Fruit fly (Drosophila melanogaster) whole organism, prepupa: ENCODE data around the gene CG4907.

Experiments
- Blimp-1 ChIP-seq: fragments of 200-800 bp; sonication (Bioruptor generic); optimal IDR thresholded peaks from 3 replicates; lab custom pipeline; 2017; ENCODE audit warnings: missing biosample characterization, missing genetic modification characterization, mild to moderate bottlenecking, moderate library complexity, missing genetic modification reagents
- CG10631 ChIP-seq: fragments of 200-800 bp; sonication (Bioruptor generic); optimal IDR thresholded peaks from 2 replicates; lab custom pipeline; 2016; ENCODE audit warnings: missing biosample characterization, missing genetic modification characterization
- CG10669 ChIP-seq: fragments of 200-800 bp; sonication (Bioruptor generic); optimal IDR thresholded peaks from 3 replicates; lab custom pipeline; 2018; ENCODE audit warnings: missing biosample characterization, mild to moderate bottlenecking, missing genetic modification characterization, moderate library complexity
- CG11762 ChIP-seq: fragments of 200-800 bp; sonication (Bioruptor generic); optimal IDR thresholded peaks from 3 replicates; lab custom pipeline; 2016; ENCODE audit warnings: missing biosample characterization, missing genetic modification characterization; ENCODE audit not compliant: insufficient read depth
- CG11902 ChIP-seq: fragments of 200-800 bp; sonication (Bioruptor generic); optimal IDR thresholded peaks from 3 replicates; lab custom pipeline; 2016; ENCODE audit warnings: missing biosample characterization, missing genetic modification characterization
- CG1621 ChIP-seq: fragments of 200-800 bp; sonication (Bioruptor generic); optimal IDR thresholded peaks from 3 replicates; lab custom pipeline; 2018; ENCODE audit warnings: missing biosample characterization, mild to moderate bottlenecking, missing genetic modification characterization
- CG16779 ChIP-seq: fragments of 200-800 bp; sonication (Bioruptor generic); optimal IDR thresholded peaks from 3 replicates; lab custom pipeline; 2017; ENCODE audit warnings: missing biosample characterization, mild to moderate bottlenecking, missing genetic modification characterization
- CG3032 ChIP-seq: fragments of 200-800 bp; optimal IDR thresholded peaks from 2 replicates; lab custom pipeline; 2019; ENCODE audit warnings: missing biosample characterization, mild to moderate bottlenecking, missing genetic modification characterization, moderate library complexity
- CG31627 ChIP-seq: fragments of 200-800 bp; sonication (Bioruptor generic); optimal IDR thresholded peaks from 3 replicates; lab custom pipeline; 2016; ENCODE audit warnings: missing biosample characterization, missing genetic modification characterization
- CG32006 ChIP-seq: fragments of 200-800 bp; sonication (Bioruptor generic); optimal IDR thresholded peaks from 3 replicates; lab custom pipeline; 2017; ENCODE audit warnings: missing biosample characterization, mild to moderate bottlenecking, missing genetic modification characterization
- CG34406 ChIP-seq: fragments of 200-800 bp; sonication (Bioruptor generic); optimal IDR thresholded peaks from 3 replicates; lab custom pipeline; 2016; ENCODE audit warnings: missing biosample characterization, missing genetic modification characterization
- CG3919 ChIP-seq: fragments of 200-800 bp; sonication (Bioruptor generic); optimal IDR thresholded peaks from 3 replicates; lab custom pipeline; 2016; ENCODE audit warnings: missing biosample characterization, missing genetic modification characterization
- CG4318 ChIP-seq: fragments of 200-800 bp; sonication (Bioruptor generic); optimal IDR thresholded peaks from 3 replicates; lab custom pipeline; 2017; ENCODE audit warnings: missing biosample characterization, mild to moderate bottlenecking, missing genetic modification characterization
- CG6276 ChIP-seq: fragments of 200-800 bp; sonication (Bioruptor generic); optimal IDR thresholded peaks from 2 replicates; lab custom pipeline; 2017; ENCODE audit warnings: missing biosample characterization, mild to moderate bottlenecking, missing genetic modification characterization
- CG6792 ChIP-seq: fragments of 200-800 bp; sonication (Bioruptor generic); optimal IDR thresholded peaks from 3 replicates; lab custom pipeline; 2016; ENCODE audit warnings: missing biosample characterization, missing genetic modification characterization
- CG6808 ChIP-seq: fragments of 200-800 bp; sonication (Bioruptor generic); optimal IDR thresholded peaks from 3 replicates; lab custom pipeline; 2017; ENCODE audit warnings: missing biosample characterization, missing genetic modification characterization, mild to moderate bottlenecking, moderate library complexity, missing genetic modification reagents
- CG6854 ChIP-seq: fragments of 200-800 bp; sonication (Bioruptor generic); optimal IDR thresholded peaks from 2 replicates; lab custom pipeline; 2017; ENCODE audit warnings: missing biosample characterization, mild to moderate bottlenecking, missing genetic modification characterization
- CG7368 ChIP-seq: fragments of 200-800 bp; sonication (Bioruptor generic); optimal IDR thresholded peaks from 3 replicates; lab custom pipeline; 2016; ENCODE audit warnings: missing biosample characterization, missing genetic modification characterization
- CG8119 ChIP-seq: fragments of 200-800 bp; sonication (Bioruptor generic); IDR thresholded peaks from 3 replicates; pipeline ENCODE4 v1.3.6; 2022; ENCODE audit warnings: missing biosample characterization, missing genetic modification characterization
- CG8319 ChIP-seq: fragments of 200-800 bp; sonication (Bioruptor generic); optimal IDR thresholded peaks from 3 replicates; lab custom pipeline; 2016; ENCODE audit warnings: missing biosample characterization, missing genetic modification characterization
- CG8632 ChIP-seq: fragments of 200-800 bp; sonication (Bioruptor generic); optimal IDR thresholded peaks from 3 replicates; lab custom pipeline; 2016; ENCODE audit warnings: missing biosample characterization, missing genetic modification characterization
- CG9139 ChIP-seq: fragments of 200-800 bp; sonication (Bioruptor generic); optimal IDR thresholded peaks from 3 replicates; lab custom pipeline; 2017; ENCODE audit warnings: missing biosample characterization, mild to moderate bottlenecking, missing genetic modification characterization
- Eip75B ChIP-seq: fragments of 200-800 bp; sonication (Bioruptor generic); optimal IDR thresholded peaks from 3 replicates; lab custom pipeline; 2016; ENCODE audit warnings: missing biosample characterization, missing genetic modification characterization
- Eip78C ChIP-seq: fragments of 200-800 bp; sonication (Bioruptor generic); peaks from one replicate; lab custom pipeline; 2016; ENCODE audit warnings: missing biosample characterization, missing genetic modification characterization
- Eip93F ChIP-seq: fragments of 200-800 bp; sonication (Bioruptor generic); optimal IDR thresholded peaks from 2 replicates; lab custom pipeline; 2016; ENCODE audit warnings: missing biosample characterization, mild to moderate bottlenecking, missing genetic modification characterization
- Ets21C ChIP-seq: fragments of 200-800 bp; sonication (Bioruptor generic); optimal IDR thresholded peaks from 3 replicates; lab custom pipeline; 2016; ENCODE audit warnings: missing biosample characterization, missing genetic modification characterization
- Ets96B ChIP-seq: fragments of 200-800 bp; optimal IDR thresholded peaks from 2 replicates; lab custom pipeline; 2019; ENCODE audit warnings: missing biosample characterization, mild to moderate bottlenecking, missing genetic modification characterization, moderate library complexity
- Gug ChIP-seq: fragments of 200-800 bp; sonication (Bioruptor generic); IDR thresholded peaks from 2 replicates; pipeline ENCODE4 v1.3.6; 2022; ENCODE audit warnings: missing biosample characterization, missing genetic modification characterization
- Hr38 ChIP-seq: sonication (Bioruptor generic); optimal IDR thresholded peaks from 2 replicates; lab custom pipeline; 2016; ENCODE audit warnings: missing biosample characterization, missing genetic modification characterization
- Hr39 ChIP-seq: fragments of 200-800 bp; sonication (Bioruptor generic); optimal IDR thresholded peaks from 2 replicates; lab custom pipeline; 2016; ENCODE audit warnings: missing biosample characterization, missing genetic modification characterization
- Hr4 ChIP-seq: fragments of 200-800 bp; sonication (Bioruptor generic); optimal IDR thresholded peaks from 3 replicates; lab custom pipeline; 2016; ENCODE audit warnings: missing biosample characterization, missing genetic modification characterization
- Lpt ChIP-seq: fragments of 200-800 bp; sonication (Bioruptor generic); optimal IDR thresholded peaks from 3 replicates; lab custom pipeline; 2016; ENCODE audit warnings: missing biosample characterization, missing genetic modification characterization
- Met ChIP-seq: fragments of 200-800 bp; sonication (Bioruptor generic); optimal IDR thresholded peaks from 3 replicates; lab custom pipeline; 2016; ENCODE audit warnings: missing biosample characterization, missing genetic modification characterization
- OdsH ChIP-seq: fragments of 200-800 bp; sonication (Bioruptor generic); optimal IDR thresholded peaks from 3 replicates; lab custom pipeline; 2016; ENCODE audit warnings: missing biosample characterization, missing genetic modification characterization
- Sox14 ChIP-seq: fragments of 200-800 bp; sonication (Bioruptor generic); optimal IDR thresholded peaks from 3 replicates; lab custom pipeline; 2016; ENCODE audit warnings: missing biosample characterization, missing genetic modification characterization
- Sox15 ChIP-seq: fragments of 200-800 bp; sonication (Bioruptor generic); optimal IDR thresholded peaks from 3 replicates; lab custom pipeline; 2016; ENCODE audit warnings: missing biosample characterization, missing genetic modification characterization
- achi ChIP-seq: fragments of 200-800 bp; sonication (Bioruptor generic); optimal IDR thresholded peaks from 3 replicates; lab custom pipeline; 2016; ENCODE audit warnings: missing biosample characterization, missing genetic modification characterization
- acj6 ChIP-seq: fragments of 200-800 bp; sonication (Bioruptor generic); optimal IDR thresholded peaks from 3 replicates; lab custom pipeline; 2016; ENCODE audit warnings: missing biosample characterization, missing genetic modification characterization
- dac ChIP-seq: fragments of 200-800 bp; sonication (Bioruptor generic); optimal IDR thresholded peaks from 2 replicates; lab custom pipeline; 2017; ENCODE audit warnings: missing biosample characterization, mild to moderate bottlenecking, missing genetic modification characterization
- dsx ChIP-seq: fragments of 200-800 bp; optimal IDR thresholded peaks from 3 replicates; lab custom pipeline; 2019; ENCODE audit warnings: missing biosample characterization, mild to moderate bottlenecking, missing genetic modification characterization, moderate library complexity; ENCODE audit not compliant: poor library complexity, severe bottlenecking
- eg ChIP-seq: fragments of 200-800 bp; sonication (Bioruptor generic); IDR thresholded peaks from 3 replicates; pipeline ENCODE4 v1.3.6; 2022; ENCODE audit warnings: missing biosample characterization, missing genetic modification characterization
- fd59A ChIP-seq: fragments of 200-800 bp; sonication (Bioruptor generic); optimal IDR thresholded peaks from 2 replicates; lab custom pipeline; 2017; ENCODE audit warnings: missing biosample characterization, mild to moderate bottlenecking, missing genetic modification characterization, missing genetic modification reagents
- lz ChIP-seq: fragments of 200-800 bp; sonication (Bioruptor generic); optimal IDR thresholded peaks from 3 replicates; lab custom pipeline; 2016; ENCODE audit warnings: missing biosample characterization, missing genetic modification characterization
- net ChIP-seq: fragments of 200-800 bp; sonication (Bioruptor generic); optimal IDR thresholded peaks from 3 replicates; lab custom pipeline; 2016; ENCODE audit warnings: missing biosample characterization, missing genetic modification characterization
- pdm3 ChIP-seq: fragments of 200-800 bp; sonication (Bioruptor generic); optimal IDR thresholded peaks from 3 replicates; lab custom pipeline; 2016; ENCODE audit warnings: missing biosample characterization, missing genetic modification characterization
- salr ChIP-seq, 2 experiments: fragments of 200-800 bp; sonication (Bioruptor generic); optimal IDR thresholded peaks; 3 replicates each; lab custom pipeline; 2016 to 2018; ENCODE audit warnings: missing biosample characterization in 2 of 2, missing genetic modification characterization in 2 of 2, mild to moderate bottlenecking in 1 of 2
- spab ChIP-seq: fragments of 200-800 bp; sonication (Bioruptor generic); optimal IDR thresholded peaks from 2 replicates; lab custom pipeline; 2017; ENCODE audit warnings: missing biosample characterization, mild to moderate bottlenecking, missing genetic modification characterization, missing genetic modification reagents
- ss ChIP-seq, 2 experiments: fragments of 200-800 bp; sonication (Bioruptor generic); optimal IDR thresholded peaks; 2 replicates in 1 of 2; 3 replicates in 1 of 2; lab custom pipeline; 2017 to 2018; ENCODE audit warnings: mild to moderate bottlenecking in 2 of 2, missing biosample characterization in 2 of 2, missing genetic modification characterization in 2 of 2, moderate library complexity in 1 of 2
- svp ChIP-seq: fragments of 200-800 bp; sonication (Bioruptor generic); peaks from one replicate; lab custom pipeline; 2016; ENCODE audit warnings: missing biosample characterization, missing genetic modification characterization
- topi ChIP-seq: fragments of 200-800 bp; sonication (Bioruptor generic); optimal IDR thresholded peaks from 3 replicates; lab custom pipeline; 2016; ENCODE audit warnings: missing biosample characterization, missing genetic modification characterization
- vri ChIP-seq: fragments of 200-800 bp; sonication (Bioruptor generic); optimal IDR thresholded peaks from 3 replicates; lab custom pipeline; 2016; ENCODE audit warnings: missing biosample characterization, mild to moderate bottlenecking, missing genetic modification characterization

CG4907 gene

DNA sequence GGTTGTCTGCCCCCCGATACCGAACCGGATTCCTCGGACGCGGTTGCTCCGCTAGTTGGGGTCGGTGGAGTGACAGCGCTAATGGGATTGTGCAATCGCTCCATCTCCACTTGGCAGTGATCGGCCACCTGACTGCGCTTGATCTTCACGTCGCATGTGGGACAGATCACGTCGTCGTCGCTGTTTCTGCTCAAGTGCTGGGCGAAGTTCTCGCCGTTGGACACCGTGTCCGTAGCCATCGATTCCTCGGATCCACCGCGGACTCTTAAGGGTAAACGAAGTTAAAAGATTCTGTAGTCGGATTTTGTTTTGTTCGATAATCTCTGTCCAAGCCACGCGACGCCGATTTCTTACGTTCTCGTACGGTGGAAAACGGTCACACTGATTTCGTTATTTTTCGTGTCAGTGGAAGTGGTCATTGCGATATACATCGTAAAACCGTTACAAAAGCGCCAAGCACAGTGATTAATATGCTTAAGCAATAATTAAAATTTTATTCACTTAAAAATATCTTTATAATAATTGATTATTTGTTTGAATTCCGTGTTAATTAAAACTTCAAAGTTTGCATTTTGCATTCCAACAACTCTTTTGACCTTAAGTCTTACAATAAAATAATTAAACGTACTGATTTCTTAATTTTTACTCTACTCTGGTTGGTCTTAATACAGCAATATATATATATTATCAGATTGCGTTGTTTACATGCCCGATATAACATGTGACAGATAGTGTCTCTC, 15.6 kb upstream of the CG4907 start, which contains the start of gene RNF220:
RNF220 (minus strand) TSS at position 384 of the 740 bp plus-strand sequence.
- TF ChIP-seq OdsH (peak; percentile 49), acj6 (GFP tag; lab: Kevin White, UChicago) (peak; percentile 48), CG4318 (GFP tag; lab: Kevin White, UChicago) (peak; percentile 20), CG10631 (GFP tag; lab: Kevin White, UChicago) (no peak), achi (GFP tag; lab: Kevin White, UChicago) (peak; percentile 31), topi (GFP tag; lab: Kevin White, UChicago) (no peak), CG8119 (GFP tag; lab: Robert Waterston, UW) (peak; percentile 19; the same call in 1 of the 3 replicates), CG6792 (no peak), fd59A (no peak), CG8319 (GFP tag; lab: Kevin White, UChicago) (no peak), Hr38 (no peak), CG32006 (GFP tag; lab: Kevin White, UChicago) (peak; percentile 48), CG6808 (GFP tag; lab: Kevin White, UChicago) (no peak), Sox14 (GFP tag; lab: Kevin White, UChicago) (no peak), CG16779 (no peak), CG6276 (GFP tag; lab: Kevin White, UChicago) (no peak), Lpt (GFP tag; lab: Kevin White, UChicago) (no peak), dsx (GFP tag; lab: Kevin White, UChicago) (no peak), CG6854 (GFP tag; lab: Kevin White, UChicago) (no peak), CG8632 (GFP tag; lab: Kevin White, UChicago) (peak; percentile 23), CG11902 (no peak), CG3919 (no peak), vri (GFP tag; lab: Kevin White, UChicago) (no peak), Hr39 (no peak), Eip78C (peak; percentile 64), Eip75B (GFP tag; lab: Kevin White, UChicago) (no peak), Ets96B (no peak), CG9139 (no peak), Met (GFP tag; lab: Kevin White, UChicago) (no peak), Sox15 (peak; percentile 37), pdm3 (peak; percentile 34), CG11762 (GFP tag; lab: Kevin White, UChicago) (peak; percentile 3), CG7368 (GFP tag; lab: Kevin White, UChicago) (no peak), Ets21C (GFP tag; lab: Kevin White, UChicago) (no peak), Blimp-1 (GFP tag; lab: Kevin White, UChicago) (no peak), CG34406 (GFP tag; lab: Kevin White, UChicago) (peak; percentile 12), CG3032 (tag; lab: Kevin White, UChicago) (peak; percentile 15), CG10669 (peak; percentile 24), spab (GFP tag; lab: Kevin White, UChicago) (no peak), Eip93F (no peak), eg (GFP tag; lab: Robert Waterston, UW) (peak; percentile 67; the same call in 2 of the 3 replicates), net (GFP tag; lab: Kevin White, UChicago) (peak; percentile 50), ss (GFP tag; optimal IDR thresholded peaks at IDR 0.05; lab: Kevin White, UChicago) (no peak), Gug (GFP tag; lab: Robert Waterston, UW) (no peak), lz (GFP tag; lab: Kevin White, UChicago) (no peak), Hr4 (GFP tag; lab: Kevin White, UChicago) (peak; percentile 57), CG1621 (tag; lab: Kevin White, UChicago) (no peak), dac (GFP tag; lab: Kevin White, UChicago) (no peak), svp (GFP tag; lab: Kevin White, UChicago) (peak; percentile 66), salr (GFP tag; optimal IDR thresholded peaks at IDR 0.05; lab: Kevin White, UChicago) (peak in 1 of 2 experiments; percentile 51), CG31627 (GFP tag; lab: Kevin White, UChicago) (no peak)
